Fruit fly (Drosophila melanogaster): ENCODE measurements around the gene CG33110.
A peak's percentile ranks its signal among the peaks of the same experiment; 100 is the strongest.

dm6 chr3R:22590668-22591275 is 20.8 kb downstream of the CG33110 start:
- TF ChIP-seq OdsH (GFP tag; optimal IDR thresholded peaks at IDR 0.05), result peak; percentile 33
- no peak for TF ChIP-seq dmrt93B (GFP tag; optimal IDR thresholded peaks at IDR 0.05)
- TF ChIP-seq Myc (optimal IDR thresholded peaks at IDR 0.05), result no peak
- TF ChIP-seq fru (GFP tag; optimal IDR thresholded peaks at IDR 0.05), result peak; percentile 43
- TF ChIP-seq rgr (GFP tag; optimal IDR thresholded peaks at IDR 0.05), result peak; percentile 7
- no peak for TF ChIP-seq Hr78 (GFP tag; optimal IDR thresholded peaks at IDR 0.05)
- no peak for TF ChIP-seq lola (GFP tag; optimal IDR thresholded peaks at IDR 0.05)
- no peak for TF ChIP-seq CG32264 (GFP tag; optimal IDR thresholded peaks at IDR 0.05)
- no peak for TF ChIP-seq N (GFP tag; optimal IDR thresholded peaks at IDR 0.05)
- TF ChIP-seq pan (optimal IDR thresholded peaks at IDR 0.05), result no peak
- TF ChIP-seq Dfd (GFP tag; optimal IDR thresholded peaks at IDR 0.05), result no peak
- TF ChIP-seq psq (GFP tag; optimal IDR thresholded peaks at IDR 0.05), result peak; percentile 26
